Fruit fly (Drosophila melanogaster): ENCODE results near the gene CG7365.

Gene CG7365

dm6 chr3L:20140589-20141207 lies 13.5 kb upstream of the CG7365 start, which contains the start of gene CG7328 (continued):
- TF ChIP-seq CG11294 (GFP tag; IDR thresholded peaks at IDR 0.05) (no peak), OdsH (GFP tag; optimal IDR thresholded peaks at IDR 0.05) (no peak), CG6792 (GFP tag; optimal IDR thresholded peaks at IDR 0.05) (no peak), CG31627 (GFP tag; optimal IDR thresholded peaks at IDR 0.05) (peak; percentile 71), acj6 (GFP tag; optimal IDR thresholded peaks at IDR 0.05) (no peak), salr (GFP tag; optimal IDR thresholded peaks at IDR 0.05) (no peak), Gug (GFP tag; IDR thresholded peaks at IDR 0.05) (no peak), CG3032 (tag; optimal IDR thresholded peaks at IDR 0.05) (no peak), fd85E (GFP tag; optimal IDR thresholded peaks at IDR 0.05) (no peak), cyc (GFP tag; optimal IDR thresholded peaks at IDR 0.05) (no peak), CG16779 (tag; optimal IDR thresholded peaks at IDR 0.05) (peak; percentile 17), topi (GFP tag; optimal IDR thresholded peaks at IDR 0.05) (no peak), CG6808 (GFP tag; optimal IDR thresholded peaks at IDR 0.05) (no peak), CG6854 (GFP tag; optimal IDR thresholded peaks at IDR 0.05) (no peak), Ets96B (tag; optimal IDR thresholded peaks at IDR 0.05) (no peak), Sox15 (GFP tag; optimal IDR thresholded peaks at IDR 0.05) (no peak), CG9139 (GFP tag; optimal IDR thresholded peaks at IDR 0.05) (no peak)

dm6 chr3L:20138327-20138726 lies 11.1 kb upstream of the CG7365 start:
- no peak for TF ChIP-seq Eip78C (GFP tag)
- TF ChIP-seq CG8319 (GFP tag; optimal IDR thresholded peaks at IDR 0.05) = no peak
- TF ChIP-seq Hr4 (GFP tag; optimal IDR thresholded peaks at IDR 0.05) = no peak
- TF ChIP-seq lz (GFP tag; optimal IDR thresholded peaks at IDR 0.05) = no peak
- no peak for TF ChIP-seq Ets96B (tag; optimal IDR thresholded peaks at IDR 0.05)
- TF ChIP-seq Smox (GFP tag; optimal IDR thresholded peaks at IDR 0.05) = no peak
- no peak for TF ChIP-seq CG6792 (GFP tag; optimal IDR thresholded peaks at IDR 0.05)

dm6 chr3L:20133168-20133567 lies 6.0 kb upstream of the CG7365 start, which contains the start of gene CG7335:
Gene CG7335 (minus strand): TSS chr3L:20133268.
- TF ChIP-seq CG4318 (GFP tag; optimal IDR thresholded peaks at IDR 0.05) = no peak
- no peak for TF ChIP-seq CG11902 (GFP tag; optimal IDR thresholded peaks at IDR 0.05)
- TF ChIP-seq salr (GFP tag; optimal IDR thresholded peaks at IDR 0.05) = no peak
- no peak for TF ChIP-seq CG6792 (GFP tag; optimal IDR thresholded peaks at IDR 0.05)
- no peak for TF ChIP-seq CG6854 (GFP tag; optimal IDR thresholded peaks at IDR 0.05)
- no peak for TF ChIP-seq CG3032 (tag; optimal IDR thresholded peaks at IDR 0.05)

- TF ChIP-seq Gug (GFP tag; IDR thresholded peaks at IDR 0.05) (no peak), CG31627 (GFP tag; optimal IDR thresholded peaks at IDR 0.05) (no peak)
Measured at dm6 chr3L:20131643-20132042, 4.5 kb upstream of the CG7365 start, which contains the start of gene obst-J. Gene obst-J (minus strand): TSS chr3L:20131743.

dm6 chr3L:20129032-20129431 lies 1.9 kb upstream of the CG7365 start, which contains the start of gene gig:
Gene gig (plus strand): TSS chr3L:20129181.
- TF ChIP-seq fkh (GFP tag; optimal IDR thresholded peaks at IDR 0.05) (no peak), Hr39 (GFP tag; optimal IDR thresholded peaks at IDR 0.05) (no peak), OdsH (GFP tag; optimal IDR thresholded peaks at IDR 0.05) (no peak), CG1621 (tag; optimal IDR thresholded peaks at IDR 0.05) (no peak), CG10669 (GFP tag; optimal IDR thresholded peaks at IDR 0.05) (no peak), Met (GFP tag; optimal IDR thresholded peaks at IDR 0.05) (no peak), CG34406 (GFP tag; optimal IDR thresholded peaks at IDR 0.05) (no peak), cyc (GFP tag; optimal IDR thresholded peaks at IDR 0.05) (no peak), CG7368 (GFP tag; optimal IDR thresholded peaks at IDR 0.05) (no peak), CG6276 (GFP tag; optimal IDR thresholded peaks at IDR 0.05) (no peak), fd85E (GFP tag; optimal IDR thresholded peaks at IDR 0.05) (no peak), CG6808 (GFP tag; optimal IDR thresholded peaks at IDR 0.05) (no peak), Sox15 (GFP tag; optimal IDR thresholded peaks at IDR 0.05) (no peak), CG4318 (GFP tag; optimal IDR thresholded peaks at IDR 0.05) (no peak), spab (GFP tag; optimal IDR thresholded peaks at IDR 0.05) (no peak), dsx (GFP tag; optimal IDR thresholded peaks at IDR 0.05; ENCODE audit: poor library complexity, severe bottlenecking) (no peak), CG31627 (GFP tag; optimal IDR thresholded peaks at IDR 0.05) (no peak), eg (GFP tag; IDR thresholded peaks at IDR 0.05) (no peak), Ets96B (tag; optimal IDR thresholded peaks at IDR 0.05) (no peak), CG11294 (GFP tag; IDR thresholded peaks at IDR 0.05) (no peak)
